Fruit fly (Drosophila melanogaster) whole organism, embryonic: ENCODE data around the gene Osi17.
A peak's percentile ranks its signal among the peaks of the same experiment; 100 is the strongest.

Source experiments
- Adf1 ChIP-seq: fragments of 200-800 bp; sonication (Bioruptor generic); IDR thresholded peaks from 2 replicates; pipeline ENCODE4 v1.3.6; 2022; ENCODE audit warnings: missing biosample characterization, missing genetic modification characterization
- B-H1 ChIP-seq: fragments of 200-800 bp; sonication (Bioruptor generic); IDR thresholded peaks from 3 replicates; pipeline ENCODE4 v1.3.6; 2022; ENCODE audit warnings: missing biosample characterization, missing genetic modification characterization
- B-H2 ChIP-seq: fragments of 200-800 bp; sonication (Bioruptor generic); optimal IDR thresholded peaks from 2 replicates; lab custom pipeline; 2018; ENCODE audit warnings: missing biosample characterization, mild to moderate bottlenecking, missing genetic modification characterization
- Bgb ChIP-seq: fragments of 200-800 bp; sonication (Bioruptor generic); IDR thresholded peaks from 2 replicates; pipeline ENCODE4 v1.3.6; 2022; ENCODE audit warnings: missing biosample characterization, missing genetic modification characterization; ENCODE audit not compliant: partially characterized antibody
- Bteb2 ChIP-seq: fragments of 200-800 bp; sonication (Bioruptor generic); optimal IDR thresholded peaks from 2 replicates; lab custom pipeline; 2016; ENCODE audit warnings: missing biosample characterization, missing genetic modification characterization
- CG10267 ChIP-seq: fragments of 200-800 bp; sonication (Bioruptor generic); optimal IDR thresholded peaks from 2 replicates; lab custom pipeline; 2018; ENCODE audit warnings: missing biosample characterization, mild to moderate bottlenecking, missing genetic modification characterization, moderate library complexity
- CG10366 ChIP-seq: fragments of 200-800 bp; sonication (Bioruptor generic); IDR thresholded peaks from 2 replicates; pipeline ENCODE4 v1.3.6; 2022; ENCODE audit warnings: missing biosample characterization, missing genetic modification characterization
- CG10654 ChIP-seq: fragments of 200-800 bp; sonication (Bioruptor generic); optimal IDR thresholded peaks from 2 replicates; lab custom pipeline; 2016; ENCODE audit warnings: missing biosample characterization, missing genetic modification characterization
- CG11560 ChIP-seq: fragments of 200-800 bp; sonication (Bioruptor generic); IDR thresholded peaks from 3 replicates; pipeline ENCODE4 v1.3.6; 2022; ENCODE audit warnings: missing biosample characterization, missing genetic modification characterization
- CG1233 ChIP-seq: fragments of 200-800 bp; sonication (Bioruptor generic); optimal IDR thresholded peaks from 4 replicates; lab custom pipeline; 2018; ENCODE audit warnings: missing biosample characterization, mild to moderate bottlenecking, missing genetic modification characterization
- CG15011 ChIP-seq: fragments of 200-800 bp; sonication (Bioruptor generic); optimal IDR thresholded peaks from 3 replicates; lab custom pipeline; 2018; ENCODE audit warnings: missing biosample characterization, mild to moderate bottlenecking, missing genetic modification characterization
- CG1603 ChIP-seq: fragments of 200-800 bp; sonication (Bioruptor generic); optimal IDR thresholded peaks from 2 replicates; lab custom pipeline; 2019; ENCODE audit warnings: missing biosample characterization, mild to moderate bottlenecking, missing genetic modification characterization, moderate library complexity
- CG1647 ChIP-seq: fragments of 200-800 bp; sonication (Bioruptor generic); optimal IDR thresholded peaks from 3 replicates; lab custom pipeline; 2016; ENCODE audit warnings: missing biosample characterization, missing genetic modification characterization
- CG16779 ChIP-seq: fragments of 200-800 bp; sonication (Bioruptor generic); IDR thresholded peaks from 2 replicates; pipeline ENCODE4 v1.3.6; 2022; ENCODE audit warnings: missing biosample characterization, missing genetic modification characterization
- CG17328 ChIP-seq: fragments of 200-800 bp; sonication (Bioruptor generic); IDR thresholded peaks from 2 replicates; pipeline ENCODE4 v1.3.6; 2022; ENCODE audit warnings: missing biosample characterization, missing genetic modification characterization
- CG18619 ChIP-seq: fragments of 200-800 bp; sonication (Bioruptor generic); optimal IDR thresholded peaks from 3 replicates; lab custom pipeline; 2017; ENCODE audit warnings: missing biosample characterization, mild to moderate bottlenecking, missing genetic modification characterization
- CG2875 ChIP-seq: fragments of 200-800 bp; sonication (Bioruptor generic); optimal IDR thresholded peaks from 2 replicates; lab custom pipeline; 2017; ENCODE audit warnings: missing biosample characterization, mild to moderate bottlenecking, missing genetic modification characterization, missing genetic modification reagents
- CG3281 ChIP-seq: fragments of 200-800 bp; sonication (Bioruptor generic); optimal IDR thresholded peaks from 3 replicates; lab custom pipeline; 2017; ENCODE audit warnings: missing biosample characterization, mild to moderate bottlenecking, missing genetic modification characterization
- CG34376 ChIP-seq: fragments of 200-800 bp; sonication (Bioruptor generic); optimal IDR thresholded peaks from 2 replicates; lab custom pipeline; 2018; ENCODE audit warnings: missing biosample characterization, mild to moderate bottlenecking, missing genetic modification characterization
- CG6654 ChIP-seq: fragments of 200-800 bp; sonication (Bioruptor generic); optimal IDR thresholded peaks from 2 replicates; lab custom pipeline; 2017; ENCODE audit warnings: missing biosample characterization, mild to moderate bottlenecking, missing genetic modification characterization
- CG7271 ChIP-seq: fragments of 200-800 bp; sonication (Bioruptor generic); optimal IDR thresholded peaks from 2 replicates; lab custom pipeline; 2018; ENCODE audit warnings: missing biosample characterization, mild to moderate bottlenecking, missing genetic modification characterization, moderate library complexity
- CG7372 ChIP-seq: fragments of 200-800 bp; sonication (Bioruptor generic); IDR thresholded peaks from 2 replicates; pipeline ENCODE4 v1.3.6; 2022; ENCODE audit warnings: missing biosample characterization, missing genetic modification characterization
- CG7786 ChIP-seq: fragments of 200-800 bp; sonication (Bioruptor generic); optimal IDR thresholded peaks from 2 replicates; lab custom pipeline; 2016; ENCODE audit warnings: missing biosample characterization, missing genetic modification characterization
- CG7839 ChIP-seq: fragments of 200-800 bp; sonication (Bioruptor generic); optimal IDR thresholded peaks from 3 replicates; lab custom pipeline; 2018; ENCODE audit warnings: missing biosample characterization, mild to moderate bottlenecking, missing genetic modification characterization, moderate library complexity
- CTCF ChIP-seq: fragments of 200-800 bp; sonication (Bioruptor generic); optimal IDR thresholded peaks from 2 replicates; lab custom pipeline; 2017; ENCODE audit warnings: missing biosample characterization, mild to moderate bottlenecking, missing genetic modification characterization, moderate library complexity
- Camta ChIP-seq: fragments of 200-800 bp; sonication (Bioruptor generic); optimal IDR thresholded peaks from 2 replicates; lab custom pipeline; 2016; ENCODE audit warnings: missing biosample characterization, missing genetic modification characterization
- Dbx ChIP-seq: fragments of 200-800 bp; sonication (Bioruptor generic); IDR thresholded peaks from 3 replicates; pipeline ENCODE4 v1.3.6; 2022; ENCODE audit warnings: missing biosample characterization, missing genetic modification characterization
- Deaf1 ChIP-seq: fragments of 200-800 bp; optimal IDR thresholded peaks from 3 replicates; lab custom pipeline; 2019; ENCODE audit warnings: missing biosample characterization, mild to moderate bottlenecking, missing genetic modification characterization, moderate library complexity
- Fer1 ChIP-seq: fragments of 200-800 bp; sonication (Bioruptor generic); optimal IDR thresholded peaks from 2 replicates; lab custom pipeline; 2017; ENCODE audit warnings: missing biosample characterization, mild to moderate bottlenecking, missing genetic modification characterization
- Gug ChIP-seq: fragments of 200-800 bp; sonication (Bioruptor generic); IDR thresholded peaks from 4 replicates; pipeline ENCODE4 v1.3.6; 2022; ENCODE audit warnings: missing biosample characterization, missing genetic modification characterization
- Hr51 ChIP-seq, 2 experiments: fragments of 200-800 bp; sonication (Bioruptor generic); optimal IDR thresholded peaks; 2 replicates in 1 of 2; 3 replicates in 1 of 2; lab custom pipeline; 2016 to 2018; ENCODE audit warnings: missing biosample characterization in 2 of 2, missing genetic modification characterization in 2 of 2, mild to moderate bottlenecking in 1 of 2, moderate library complexity in 1 of 2
- Hr78 ChIP-seq, 2 experiments: fragments of 200-800 bp in 1 of 2; fragments of >200 bp in 1 of 2; sonication (Bioruptor generic) in 1 of 2; optimal IDR thresholded peaks; 2 replicates each; lab custom pipeline; 2017 to 2019; ENCODE audit warnings: missing biosample characterization in 2 of 2, missing genetic modification characterization in 2 of 2, mild to moderate bottlenecking in 1 of 2, moderate library complexity in 1 of 2
- MTF-1 ChIP-seq: fragments of 200-800 bp; sonication (Bioruptor generic); optimal IDR thresholded peaks from 2 replicates; lab custom pipeline; 2018; ENCODE audit warnings: missing biosample characterization, mild to moderate bottlenecking, missing genetic modification characterization, borderline replicate concordance
- NC2α ChIP-seq: fragments of 200-800 bp; sonication (Bioruptor generic); optimal IDR thresholded peaks from 2 replicates; lab custom pipeline; 2016; ENCODE audit warnings: missing biosample characterization, missing genetic modification characterization
- Nf-YC ChIP-seq: fragments of 200-800 bp; optimal IDR thresholded peaks from 3 replicates; lab custom pipeline; 2019; ENCODE audit warnings: missing biosample characterization, mild to moderate bottlenecking, missing genetic modification characterization, moderate library complexity
- Optix ChIP-seq: fragments of 200-800 bp; sonication (Bioruptor generic); IDR thresholded peaks from 3 replicates; pipeline ENCODE4 v1.3.6; 2022; ENCODE audit warnings: missing biosample characterization, missing genetic modification characterization
- Rfx ChIP-seq: fragments of 200-800 bp; sonication (Bioruptor generic); IDR thresholded peaks from 2 replicates; pipeline ENCODE4 v1.3.6; 2022; ENCODE audit warnings: missing biosample characterization, missing genetic modification characterization
- Rx ChIP-seq: fragments of 200-800 bp; sonication (Bioruptor generic); IDR thresholded peaks from 2 replicates; pipeline ENCODE4 v1.3.6; 2022; ENCODE audit warnings: missing biosample characterization, missing genetic modification characterization
- Scr ChIP-seq: fragments of 200-800 bp; sonication (Bioruptor generic); IDR thresholded peaks from 2 replicates; pipeline ENCODE4 v1.3.6; 2022; ENCODE audit warnings: missing biosample characterization, missing genetic modification characterization; ENCODE audit not compliant: partially characterized antibody
- Vsx1 ChIP-seq: fragments of 200-800 bp; sonication (Bioruptor generic); optimal IDR thresholded peaks from 2 replicates; lab custom pipeline; 2017; ENCODE audit warnings: missing biosample characterization, mild to moderate bottlenecking, missing genetic modification characterization, missing genetic modification reagents
- ato ChIP-seq: fragments of 200-800 bp; sonication (Bioruptor generic); IDR thresholded peaks from 2 replicates; pipeline ENCODE4 v1.3.6; 2022; ENCODE audit warnings: missing biosample characterization, missing genetic modification characterization; ENCODE audit not compliant: partially characterized antibody
- cad ChIP-seq: fragments of >200 bp; optimal IDR thresholded peaks from 2 replicates; lab custom pipeline; 2017; ENCODE audit warnings: missing biosample characterization, missing genetic modification characterization
- dmrt11E ChIP-seq: fragments of 200-800 bp; sonication (Bioruptor generic); optimal IDR thresholded peaks from 3 replicates; lab custom pipeline; 2018; ENCODE audit warnings: missing biosample characterization, mild to moderate bottlenecking, missing genetic modification characterization, moderate library complexity
- eyg ChIP-seq: fragments of 200-800 bp; sonication (Bioruptor generic); optimal IDR thresholded peaks from 3 replicates; lab custom pipeline; 2016; ENCODE audit warnings: missing biosample characterization, missing genetic modification characterization
- fd3F ChIP-seq: fragments of 200-800 bp; sonication (Bioruptor generic); optimal IDR thresholded peaks from 2 replicates; lab custom pipeline; 2018; ENCODE audit warnings: missing biosample characterization, mild to moderate bottlenecking, missing genetic modification characterization, moderate library complexity
- hth ChIP-seq: fragments of >200 bp; optimal IDR thresholded peaks from 2 replicates; lab custom pipeline; 2017; ENCODE audit warnings: inconsistent platforms
- lmd ChIP-seq: fragments of 200-800 bp; sonication (Bioruptor generic); IDR thresholded peaks from 2 replicates; pipeline ENCODE4 v1.3.6; 2022; ENCODE audit warnings: missing biosample characterization, missing genetic modification characterization
- luna ChIP-seq: fragments of 200-800 bp; sonication (Bioruptor generic); optimal IDR thresholded peaks from 2 replicates; lab custom pipeline; 2016; ENCODE audit warnings: missing biosample characterization, missing genetic modification characterization
- nom ChIP-seq: fragments of 200-800 bp; sonication (Bioruptor generic); optimal IDR thresholded peaks from 2 replicates; lab custom pipeline; 2017; ENCODE audit warnings: missing biosample characterization, missing genetic modification characterization, mild to moderate bottlenecking, moderate library complexity, missing genetic modification reagents
- twi ChIP-seq: fragments of 200-800 bp; optimal IDR thresholded peaks from 2 replicates; lab custom pipeline; 2019; ENCODE audit warnings: missing biosample characterization, mild to moderate bottlenecking, missing genetic modification characterization, moderate library complexity
- unc-4 ChIP-seq: fragments of 200-800 bp; sonication (Bioruptor generic); IDR thresholded peaks from 2 replicates; pipeline ENCODE4 v1.3.6; 2022; ENCODE audit warnings: missing biosample characterization, missing genetic modification characterization; ENCODE audit not compliant: partially characterized antibody

Gene Osi17

DNA sequence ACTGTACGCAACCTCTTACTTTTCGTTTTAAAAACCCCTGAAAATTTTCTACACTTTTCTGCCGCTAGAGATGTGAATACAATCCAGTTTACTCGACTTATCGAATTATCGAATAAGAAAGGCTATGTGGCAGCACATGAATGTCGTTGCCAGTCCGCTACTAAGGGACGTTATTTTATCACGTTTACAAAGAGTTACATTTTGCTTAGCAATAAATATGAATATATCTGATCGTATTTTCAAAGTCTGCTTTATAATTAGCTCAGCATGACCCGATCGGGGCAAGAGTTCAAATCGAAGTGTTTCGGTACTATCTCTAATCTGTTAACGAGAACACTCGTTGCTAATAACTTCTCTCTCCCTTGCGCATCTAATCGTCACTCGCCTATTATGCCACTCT lies 56.5 kb downstream of the Osi17 start, which contains the start of gene CG42724 (continued):
- peak; percentile 78 for TF ChIP-seq Camta (GFP tag; lab: Kevin White, UChicago)
- TF ChIP-seq luna = peak; percentile 72
- TF ChIP-seq CG17328 (GFP tag; lab: Robert Waterston, UW) = 0 out of 2 replicates have a peak, but pooled peaks have one; percentile 30
- no peak for TF ChIP-seq CG15011 (GFP tag; lab: Kevin White, UChicago)
- TF ChIP-seq Dbx (GFP tag; lab: Robert Waterston, UW) = no peak
- TF ChIP-seq CG7271 (tag; lab: Kevin White, UChicago) = no peak
- peak; percentile 80 for TF ChIP-seq Rfx (GFP tag; lab: Robert Waterston, UW)
- no peak for TF ChIP-seq nom
- TF ChIP-seq CG1603 (tag; lab: Kevin White, UChicago) = peak; percentile 91
- TF ChIP-seq unc-4 (GFP tag; lab: Robert Waterston, UW) = peak; percentile 29; the same call in 1 of the 2 replicates
- no peak for TF ChIP-seq CG7839
- TF ChIP-seq CG16779 (GFP tag; lab: Robert Waterston, UW) = no peak
- TF ChIP-seq CG7372 (GFP tag; lab: Robert Waterston, UW) = peak; percentile 31; the same call in 1 of the 2 replicates
- no peak for TF ChIP-seq dmrt11E
- TF ChIP-seq Deaf1 (tag; lab: Kevin White, UChicago) = no peak
- peak; percentile 55 for TF ChIP-seq lmd (GFP tag; lab: Robert Waterston, UW)
- peak; percentile 69 for TF ChIP-seq Optix (GFP tag; lab: Robert Waterston, UW)
- no peak for TF ChIP-seq CG3281 (GFP tag; lab: Kevin White, UChicago)
- peak; percentile 99 for TF ChIP-seq CG11560 (tag; lab: Robert Waterston, UW)
- TF ChIP-seq Vsx1 (GFP tag; lab: Kevin White, UChicago) = no peak
- peak; percentile 13 for TF ChIP-seq CG34376 (GFP tag; lab: Kevin White, UChicago)
- peak; percentile 71 for TF ChIP-seq CG7786 (GFP tag; lab: Kevin White, UChicago)
- TF ChIP-seq Gug = peak; percentile 60; the same call in 2 of the 4 replicates
- TF ChIP-seq Bteb2 (GFP tag; lab: Kevin White, UChicago) = peak; percentile 68
- TF ChIP-seq Adf1 = no peak
- TF ChIP-seq Fer1 (GFP tag; lab: Kevin White, UChicago) = no peak
- no peak for TF ChIP-seq CG6654 (GFP tag; lab: Kevin White, UChicago)
- TF ChIP-seq CG2875 = no peak
- TF ChIP-seq Bgb (GFP tag; lab: Robert Waterston, UW) = no peak
- no peak for TF ChIP-seq MTF-1 (GFP tag; lab: Kevin White, UChicago)
- peak; percentile 6 for TF ChIP-seq fd3F
- TF ChIP-seq eyg (GFP tag; lab: Kevin White, UChicago) = peak; percentile 30
- TF ChIP-seq Scr (GFP tag; lab: Robert Waterston, UW) = peak; percentile 35
- no peak for TF ChIP-seq CG18619 (GFP tag; lab: Kevin White, UChicago)
- TF ChIP-seq twi (tag; lab: Kevin White, UChicago) = no peak
- TF ChIP-seq Rx = peak; percentile 43; the same call in 1 of the 2 replicates
- TF ChIP-seq Nf-YC = no peak
- TF ChIP-seq CTCF (GFP tag; lab: Kevin White, UChicago) = no peak
- no peak for TF ChIP-seq Hr78 (GFP tag; optimal IDR thresholded peaks at IDR 0.05; lab: Kevin White, UChicago)
- TF ChIP-seq CG1233 (GFP tag; lab: Kevin White, UChicago) = no peak
- TF ChIP-seq Hr51 (GFP tag; optimal IDR thresholded peaks at IDR 0.05; lab: Kevin White, UChicago) = peak in 1 of 2 experiments; percentile 58
- TF ChIP-seq CG10366 = peak; percentile 29; the same call in 1 of the 2 replicates
- peak; percentile 15; the same call in 1 of the 3 replicates for TF ChIP-seq B-H1 (GFP tag; lab: Robert Waterston, UW)
- TF ChIP-seq NC2α (GFP tag; lab: Kevin White, UChicago) = peak; percentile 45
- TF ChIP-seq CG10267 = peak; percentile 35
- TF ChIP-seq CG1647 = peak; percentile 70
- TF ChIP-seq B-H2 = no peak
- TF ChIP-seq ato (GFP tag; lab: Robert Waterston, UW) = no peak
- TF ChIP-seq CG10654 (GFP tag; lab: Kevin White, UChicago) = no peak
- no peak for TF ChIP-seq hth (lab: Kevin White, UChicago)
- no peak for TF ChIP-seq cad (GFP tag; lab: Kevin White, UChicago)
